Worm (Caenorhabditis elegans) whole organism, L4 larva: ENCODE data around the gene Y5F2A.4.

Experiments used
- T26A8.4 ChIP-seq: fragments of 200-800 bp; sonication (Bioruptor generic); IDR thresholded peaks from 2 replicates; pipeline ENCODE4 v1.3.6; 2022; ENCODE audit warnings: missing genetic modification characterization, missing compliant biosample characterization
- Y105C5A.15 ChIP-seq: fragments of 200-800 bp; sonication (Bioruptor generic); IDR thresholded peaks from 2 replicates; pipeline ENCODE4 v1.3.6; 2022; ENCODE audit warnings: missing genetic modification characterization, missing compliant biosample characterization
- Y48G9A.11 ChIP-seq: fragments of 200-800 bp; sonication (Bioruptor generic); IDR thresholded peaks from 2 replicates; pipeline ENCODE4 v1.3.6; 2022; ENCODE audit warnings: missing genetic modification reagents, missing genetic modification characterization, missing compliant biosample characterization
- Y5F2A.4 ChIP-seq: fragments of 200-800 bp; sonication (Bioruptor generic); optimal IDR thresholded peaks from 2 replicates; lab custom pipeline; 2018; ENCODE audit warnings: mild to moderate bottlenecking, missing genetic modification characterization, missing compliant biosample characterization
- ZK546.5 ChIP-seq, 2 experiments: sonication (generic microtip); optimal IDR thresholded peaks; 2 replicates each; lab custom pipeline; 2017; ENCODE audit warnings: missing biosample characterization in 2 of 2, missing genetic modification characterization in 2 of 2
- ama-1 ChIP-seq: fragments of 150-350 bp; optimal IDR thresholded peaks from 2 replicates; lab custom pipeline; 2014; ENCODE audit warnings: inconsistent platforms, mixed read lengths
- ceh-28 ChIP-seq: fragments of 150-350 bp; optimal IDR thresholded peaks from 2 replicates; lab custom pipeline; 2014; ENCODE audit warnings: missing biosample characterization, missing genetic modification reagents, missing genetic modification characterization
- ceh-32 ChIP-seq: sonication (generic microtip); optimal IDR thresholded peaks from 2 replicates; lab custom pipeline; 2016; ENCODE audit warnings: mild to moderate bottlenecking, missing genetic modification characterization, missing compliant biosample characterization; ENCODE audit not compliant: poor library complexity
- ceh-44 ChIP-seq: fragments of 200-800 bp; sonication (Bioruptor generic); IDR thresholded peaks from 2 replicates; pipeline ENCODE4 v1.3.6; 2022; ENCODE audit warnings: missing genetic modification reagents, missing genetic modification characterization, missing compliant biosample characterization
- ceh-62 ChIP-seq: sonication (generic microtip); optimal IDR thresholded peaks from 2 replicates; lab custom pipeline; 2017; ENCODE audit warnings: missing biosample characterization, missing genetic modification characterization
- daf-12 ChIP-seq: fragments of 150-350 bp; optimal IDR thresholded peaks from 2 replicates; lab custom pipeline; 2014; ENCODE audit warnings: missing biosample characterization, missing genetic modification reagents, missing genetic modification characterization
- dmd-8 ChIP-seq: fragments of 200-800 bp; sonication (Bioruptor generic); IDR thresholded peaks from 2 replicates; pipeline ENCODE4 v1.3.6; 2022; ENCODE audit warnings: missing genetic modification characterization, missing compliant biosample characterization
- dpl-1 ChIP-seq: fragments of 150-350 bp; optimal IDR thresholded peaks from 2 replicates; lab custom pipeline; 2014; ENCODE audit warnings: missing biosample characterization, missing genetic modification reagents, missing genetic modification characterization
- duxl-1 ChIP-seq: sonication (generic microtip); optimal IDR thresholded peaks from 2 replicates; lab custom pipeline; 2016; ENCODE audit warnings: mild to moderate bottlenecking, missing genetic modification characterization, moderate library complexity, missing compliant biosample characterization; ENCODE audit not compliant: poor library complexity
- egl-27 ChIP-seq: sonication (generic microtip); optimal IDR thresholded peaks from 3 replicates; lab custom pipeline; 2017; ENCODE audit warnings: missing biosample characterization, missing genetic modification reagents, missing genetic modification characterization
- fos-1 ChIP-seq: fragments of 150-350 bp; optimal IDR thresholded peaks from 2 replicates; lab custom pipeline; 2014; ENCODE audit warnings: missing biosample characterization, missing genetic modification characterization
- gei-8 ChIP-seq: fragments of 200-800 bp; sonication (Bioruptor generic); optimal IDR thresholded peaks from 2 replicates; lab custom pipeline; 2018; ENCODE audit warnings: mild to moderate bottlenecking, missing genetic modification characterization, missing compliant biosample characterization
- hif-1 ChIP-seq, 2 experiments: sonication (generic microtip); optimal IDR thresholded peaks; 2 replicates each; lab custom pipeline; 2016 to 2017; ENCODE audit warnings: missing compliant biosample characterization in 2 of 2, missing genetic modification characterization in 2 of 2, missing genetic modification reagents in 2 of 2, missing genotype in 2 of 2, mild to moderate bottlenecking in 1 of 2
- lin-13 ChIP-seq: fragments of 150-350 bp; optimal IDR thresholded peaks from 2 replicates; lab custom pipeline; 2014; ENCODE audit warnings: missing biosample characterization, missing genetic modification reagents, missing genetic modification characterization
- lin-15B ChIP-seq: fragments of 150-350 bp; sonication (generic microtip); optimal IDR thresholded peaks from 3 replicates; lab custom pipeline; 2014; ENCODE audit warnings: missing biosample characterization, missing genetic modification characterization
- mdl-1 ChIP-seq, 2 experiments: fragments of 150-350 bp in 1 of 2; sonication (generic microtip) in 1 of 2; optimal IDR thresholded peaks; 2 replicates each; lab custom pipeline; 2014 to 2017; ENCODE audit warnings: missing biosample characterization in 2 of 2, missing genetic modification characterization in 2 of 2
- nhr-10 ChIP-seq: fragments of 150-350 bp; optimal IDR thresholded peaks from 2 replicates; lab custom pipeline; 2014; ENCODE audit warnings: missing biosample characterization, missing genetic modification characterization
- nhr-25 ChIP-seq: sonication (generic microtip); optimal IDR thresholded peaks from 2 replicates; lab custom pipeline; 2017; ENCODE audit warnings: missing genetic modification characterization, mild to moderate bottlenecking, missing compliant biosample characterization, antibody characterized with exemption, moderate library complexity, borderline replicate concordance; ENCODE audit not compliant: insufficient read depth
- nhr-28 ChIP-seq: fragments of 150-350 bp; optimal IDR thresholded peaks from 2 replicates; lab custom pipeline; 2014; ENCODE audit warnings: missing biosample characterization, missing genetic modification characterization
- nhr-77 ChIP-seq: fragments of 150-350 bp; optimal IDR thresholded peaks from 2 replicates; lab custom pipeline; 2014; ENCODE audit warnings: missing biosample characterization, missing genetic modification characterization
- snpc-1.2 ChIP-seq: fragments of 200-800 bp; sonication (Bioruptor generic); IDR thresholded peaks from 2 replicates; pipeline ENCODE4 v1.3.6; 2022; ENCODE audit warnings: missing genetic modification reagents, missing genetic modification characterization, missing compliant biosample characterization
- spr-1 ChIP-seq: sonication (generic microtip); optimal IDR thresholded peaks from 2 replicates; lab custom pipeline; 2016; ENCODE audit warnings: mild to moderate bottlenecking, missing genetic modification characterization, missing compliant biosample characterization
- tra-1 ChIP-seq: fragments of 200-800 bp; sonication (Bioruptor generic); IDR thresholded peaks from 2 replicates; pipeline ENCODE4 v1.3.6; 2022; ENCODE audit warnings: missing genetic modification reagents, missing genetic modification characterization, missing compliant biosample characterization
- unc-39 ChIP-seq: sonication (generic microtip); optimal IDR thresholded peaks from 2 replicates; lab custom pipeline; 2017; ENCODE audit warnings: missing biosample characterization, missing genetic modification characterization
- unc-62 ChIP-seq, 3 experiments: fragments of 150-350 bp in 1 of 3; sonication (generic microtip); optimal IDR thresholded peaks in 2 of 3; peaks in 1 of 3; 1 replicate in 1 of 3; 2 replicates in 2 of 3; lab custom pipeline; 2014 to 2017; ENCODE audit warnings: missing biosample characterization in 3 of 3, missing genetic modification characterization in 3 of 3, missing genetic modification reagents in 3 of 3, missing genotype in 1 of 3
- vab-7 ChIP-seq: fragments of 200-800 bp; sonication (Bioruptor generic); IDR thresholded peaks from 2 replicates; pipeline ENCODE4 v1.3.6; 2022; ENCODE audit warnings: missing genetic modification reagents, missing genetic modification characterization, missing compliant biosample characterization
- zip-2 ChIP-seq: fragments of 150-350 bp; optimal IDR thresholded peaks from 2 replicates; lab custom pipeline; 2014; ENCODE audit warnings: missing biosample characterization, missing genetic modification characterization
- ztf-7 ChIP-seq: fragments of 150-350 bp; optimal IDR thresholded peaks from 2 replicates; lab custom pipeline; 2014; ENCODE audit warnings: missing biosample characterization, missing genetic modification characterization

Y5F2A.4 gene

DNA sequence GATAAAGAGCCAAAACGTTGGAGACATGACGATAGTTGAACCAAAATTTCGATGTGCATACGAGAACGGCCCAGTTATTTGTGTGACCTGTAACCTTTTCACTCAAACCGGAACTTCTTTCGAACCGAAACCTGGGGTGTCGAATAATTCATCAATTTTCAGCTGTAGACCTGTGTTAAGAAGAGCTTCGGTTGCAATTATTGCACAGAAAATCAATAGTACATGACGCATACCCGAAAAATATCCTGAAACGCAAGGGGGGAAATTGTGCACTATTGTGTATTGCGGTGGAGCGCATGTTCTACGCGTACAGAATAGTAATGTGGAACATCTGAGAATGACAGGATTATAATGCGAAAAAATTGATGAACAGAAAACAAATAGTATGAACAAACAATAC is 31.4 kb upstream of the Y5F2A.4 start, which contains the start of gene pigk-1 (continued):
- TF ChIP-seq Y105C5A.15 (GFP tag; lab: Robert Waterston, UW) (no peak), hif-1 (tag; optimal IDR thresholded peaks at IDR 0.05; lab: Kevin White, UChicago) (no peak)

- TF ChIP-seq T26A8.4 (GFP tag; lab: Robert Waterston, UW) (no peak), nhr-28 (tag; lab: Kevin White, UChicago) (no peak), snpc-1.2 (no peak), tra-1 (GFP tag; lab: Robert Waterston, UW) (no peak), spr-1 (tag; lab: Kevin White, UChicago) (no peak), lin-13 (no peak), vab-7 (GFP tag; lab: Robert Waterston, UW) (no peak), lin-15B (tag; lab: Kevin White, UChicago) (no peak), dmd-8 (no peak), hif-1 (tag; optimal IDR thresholded peaks at IDR 0.05; lab: Kevin White, UChicago) (no peak), egl-27 (tag; lab: Kevin White, UChicago) (no peak), ZK546.5 (tag; optimal IDR thresholded peaks at IDR 0.05; lab: Kevin White, UChicago) (no peak), zip-2 (tag; lab: Kevin White, UChicago) (no peak), Y48G9A.11 (GFP tag; lab: Robert Waterston, UW) (no peak), duxl-1 (no peak), unc-39 (no peak)
These were observed 27.3 kb upstream of the Y5F2A.4 start, which contains the start of gene srlf-24 for ce11 chrIV:11105724-11106123. TSS of gene srlf-24 (minus strand) at chrIV:11105824.

ce11 chrIV:11103501-11103900 is 25.1 kb upstream of the Y5F2A.4 start:
- TF ChIP-seq unc-62 (GFP tag; optimal IDR thresholded peaks at IDR 0.05 in 1 of 2; lab: Kevin White, UChicago) (peak in 1 of 2 experiments; percentile 85), unc-62 (tag; optimal IDR thresholded peaks at IDR 0.05; lab: Kevin White, UChicago) (no peak), T26A8.4 (GFP tag; lab: Robert Waterston, UW) (no peak)

DNA sequence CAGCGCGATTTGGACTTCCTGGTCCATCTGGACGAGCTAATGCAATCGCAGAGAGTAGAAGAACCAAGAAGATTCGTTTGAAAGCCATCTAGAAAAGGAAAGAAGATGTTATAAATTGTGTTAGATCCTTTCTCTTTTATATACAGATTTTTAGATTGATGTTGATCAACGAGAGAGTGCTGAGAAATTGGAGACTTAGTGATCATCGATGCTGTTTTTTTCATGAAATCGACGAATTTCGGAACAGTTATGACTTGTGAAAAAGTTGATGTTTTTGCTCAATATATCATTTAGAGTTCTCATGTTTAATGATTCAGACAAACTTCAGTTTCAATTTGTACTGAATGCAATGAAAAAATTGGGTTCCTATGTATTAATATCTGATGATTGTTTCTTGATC is 24.2 kb upstream of the Y5F2A.4 start, which contains the start of gene srlf-17:
srlf-17 (minus strand) TSS at position 101 of the 400 bp plus-strand sequence.
- no peak for TF ChIP-seq nhr-25 (tag; lab: Kevin White, UChicago)
- no peak for TF ChIP-seq mdl-1 (tag; optimal IDR thresholded peaks at IDR 0.05; lab: Kevin White, UChicago)
- no peak for TF ChIP-seq gei-8 (GFP tag; lab: Kevin White, UChicago)
- no peak for TF ChIP-seq nhr-10 (tag; lab: Kevin White, UChicago)
- TF ChIP-seq daf-12 (tag; lab: Kevin White, UChicago), result no peak
- no peak for TF ChIP-seq nhr-77 (tag; lab: Kevin White, UChicago)
- TF ChIP-seq Y5F2A.4 (GFP tag; lab: Kevin White, UChicago), result no peak
- no peak for TF ChIP-seq ceh-44 (GFP tag; lab: Robert Waterston, UW)
- TF ChIP-seq dpl-1 (GFP tag; lab: Kevin White, UChicago), result no peak
- no peak for TF ChIP-seq nhr-28 (tag; lab: Kevin White, UChicago)
- no peak for TF ChIP-seq unc-62 (GFP tag; optimal IDR thresholded peaks at IDR 0.05 in 1 of 2; lab: Kevin White, UChicago)
- TF ChIP-seq unc-62 (tag; optimal IDR thresholded peaks at IDR 0.05; lab: Kevin White, UChicago), result no peak

DNA sequence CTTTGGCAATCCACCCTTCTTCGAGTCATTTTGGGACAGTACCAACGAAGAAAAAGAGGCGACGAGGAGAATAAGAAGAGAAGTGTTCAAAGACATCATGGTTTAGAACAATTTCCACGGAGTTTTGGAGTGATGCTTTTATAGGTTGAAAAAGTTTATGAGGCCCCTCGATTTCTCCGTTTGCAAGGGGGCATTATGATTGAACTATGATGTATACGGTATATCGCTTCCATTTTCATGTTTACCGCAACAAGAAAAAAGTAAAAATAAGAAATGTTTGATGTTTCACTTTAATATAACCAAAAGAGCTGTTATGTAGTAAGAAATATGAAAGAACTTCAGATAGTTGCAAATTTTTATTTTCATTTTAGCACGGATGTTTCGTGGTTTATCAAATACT is 23.0 kb upstream of the Y5F2A.4 start, which contains the start of gene srlf-18:
srlf-18 (minus strand) TSS at position 101 of the 400 bp plus-strand sequence.
- TF ChIP-seq nhr-77 (tag; lab: Kevin White, UChicago), result no peak
- no peak for TF ChIP-seq ama-1 (lab: Kevin White, UChicago)
- no peak for TF ChIP-seq ceh-62 (tag; lab: Kevin White, UChicago)
- TF ChIP-seq ztf-7, result no peak
- TF ChIP-seq Y105C5A.15 (GFP tag; lab: Robert Waterston, UW), result no peak

ce11 chrIV:11100271-11100670 is 21.9 kb upstream of the Y5F2A.4 start, which contains the start of gene str-3:
TSS of gene str-3 (minus strand) at chrIV:11100371.
- no peak for TF ChIP-seq ceh-32 (tag; lab: Kevin White, UChicago)
- peak in 1 of 2 experiments; percentile 33 for TF ChIP-seq unc-62 (GFP tag; optimal IDR thresholded peaks at IDR 0.05 in 1 of 2; lab: Kevin White, UChicago)
- TF ChIP-seq unc-62 (tag; optimal IDR thresholded peaks at IDR 0.05; lab: Kevin White, UChicago), result no peak
- TF ChIP-seq ceh-62 (tag; lab: Kevin White, UChicago), result no peak
- TF ChIP-seq ceh-28 (tag; lab: Kevin White, UChicago), result no peak
- TF ChIP-seq fos-1, result no peak
